Worm (Caenorhabditis elegans): ENCODE results near the gene C04E12.5.

The C04E12.5 gene

DNA sequence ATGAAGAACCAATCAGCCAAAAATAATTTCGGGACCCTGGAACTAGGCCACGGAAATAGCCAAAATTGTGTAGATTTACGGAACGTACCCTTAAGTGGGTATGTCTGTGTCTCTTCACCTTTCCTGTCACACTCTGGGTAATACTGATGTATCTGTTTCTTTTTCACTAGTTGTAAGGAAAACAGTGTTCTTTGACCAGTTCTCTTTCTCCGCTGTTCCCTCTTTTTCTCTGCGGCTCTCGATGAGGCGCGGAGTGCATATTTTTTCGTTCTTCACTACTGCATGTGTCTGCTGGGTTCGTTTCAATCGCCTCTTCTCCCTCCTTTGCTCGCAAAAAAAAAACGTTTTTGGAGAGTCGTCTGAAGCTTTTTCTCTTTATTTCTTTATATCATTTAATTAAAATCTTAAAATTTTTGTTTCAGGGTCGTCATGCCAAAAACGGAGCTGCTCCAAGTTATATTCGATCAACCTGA, 51.8 kb downstream of the C04E12.5 start, which contains the start of gene arrd-22:
arrd-22 (plus strand) TSS at position 423 of the 473 bp plus-strand sequence.
- TF ChIP-seq tlf-1 (GFP tag; optimal IDR thresholded peaks at IDR 0.05) (no peak), ceh-91 (GFP tag; IDR thresholded peaks at IDR 0.05) (no peak), ceh-27 (GFP tag; optimal IDR thresholded peaks at IDR 0.05) (peak; percentile 15), hrde-1 (tag; optimal IDR thresholded peaks at IDR 0.05; ENCODE audit: borderline replicate concordance) (no peak), gei-17 (GFP tag; optimal IDR thresholded peaks at IDR 0.05) (no peak)

All from whole organism, young adult.